Worm (Caenorhabditis elegans): ENCODE results near the gene aat-1.

Gene aat-1

ce11 chrIV:9601595-9601994, at the start of gene aat-1:
aat-1 (minus strand) TSS chrIV:9601695.
- TF ChIP-seq lin-32 (GFP tag; optimal IDR thresholded peaks at IDR 0.05) (no peak), sptf-1 (tag; optimal IDR thresholded peaks at IDR 0.05) (no peak)

ce11 chrIV:9651234-9651633, 49.7 kb upstream of the aat-1 start, which contains the start of gene chca-1:
chca-1 (plus strand) TSS chrIV:9651394.
- no peak for TF ChIP-seq zip-8 (tag; optimal IDR thresholded peaks at IDR 0.05)
- no peak for TF ChIP-seq lsy-2 (tag; optimal IDR thresholded peaks at IDR 0.05)
- no peak for TF ChIP-seq mls-2 (tag; optimal IDR thresholded peaks at IDR 0.05)
- no peak for TF ChIP-seq snpc-4 (tag; optimal IDR thresholded peaks at IDR 0.05)
- no peak for TF ChIP-seq cnd-1 (tag; optimal IDR thresholded peaks at IDR 0.05)
- no peak for TF ChIP-seq mep-1 (tag; optimal IDR thresholded peaks at IDR 0.05)
- TF ChIP-seq tbx-8 (GFP tag; optimal IDR thresholded peaks at IDR 0.05): no peak
- TF ChIP-seq sem-2 (GFP tag; optimal IDR thresholded peaks at IDR 0.05): no peak
- no peak for TF ChIP-seq hlh-1 (tag; optimal IDR thresholded peaks at IDR 0.05)
- no peak for TF ChIP-seq elt-1 (tag; optimal IDR thresholded peaks at IDR 0.05; ENCODE audit: borderline replicate concordance, insufficient read depth)
- no peak for TF ChIP-seq ceh-43 (GFP tag; optimal IDR thresholded peaks at IDR 0.05)
- TF ChIP-seq ceh-39 (tag; optimal IDR thresholded peaks at IDR 0.05): no peak
- TF ChIP-seq nhr-237 (tag; optimal IDR thresholded peaks at IDR 0.05): no peak
- TF ChIP-seq ham-2 (GFP tag; optimal IDR thresholded peaks at IDR 0.05): no peak
- TF ChIP-seq sptf-1 (tag; optimal IDR thresholded peaks at IDR 0.05): no peak
- TF ChIP-seq lin-32 (GFP tag; optimal IDR thresholded peaks at IDR 0.05): no peak

ce11 chrIV:9648682-9649081, 47.2 kb upstream of the aat-1 start, which contains the start of gene srm-3:
srm-3 (plus strand) TSS chrIV:9648982.
- TF ChIP-seq lin-13 (tag; optimal IDR thresholded peaks at IDR 0.05): no peak
- no peak for TF ChIP-seq tbx-8 (GFP tag; optimal IDR thresholded peaks at IDR 0.05)

- TF ChIP-seq drap-1 (GFP tag; optimal IDR thresholded peaks at IDR 0.05) (no peak), M03D4.4 (tag; optimal IDR thresholded peaks at IDR 0.05) (no peak), lin-32 (GFP tag; optimal IDR thresholded peaks at IDR 0.05) (no peak), hlh-1 (tag; optimal IDR thresholded peaks at IDR 0.05) (no peak), ham-2 (GFP tag; optimal IDR thresholded peaks at IDR 0.05) (no peak), lsy-2 (tag; optimal IDR thresholded peaks at IDR 0.05) (no peak), cnd-1 (tag; optimal IDR thresholded peaks at IDR 0.05) (no peak), ceh-43 (GFP tag; optimal IDR thresholded peaks at IDR 0.05) (no peak), nhr-76 (tag; optimal IDR thresholded peaks at IDR 0.05) (no peak)
Observed at ce11 chrIV:9647789-9648361, 46.4 kb upstream of the aat-1 start, which contains the start of gene amph-1. amph-1 (minus strand) TSS chrIV:9647873.

- no peak for TF ChIP-seq hlh-1 (tag; optimal IDR thresholded peaks at IDR 0.05)
- TF ChIP-seq tbx-8 (GFP tag; optimal IDR thresholded peaks at IDR 0.05): no peak
- no peak for TF ChIP-seq drap-1 (GFP tag; optimal IDR thresholded peaks at IDR 0.05)
- TF ChIP-seq pha-4 (tag; optimal IDR thresholded peaks at IDR 0.05): no peak
- no peak for TF ChIP-seq ham-2 (GFP tag; optimal IDR thresholded peaks at IDR 0.05)
- TF ChIP-seq nhr-2 (tag; optimal IDR thresholded peaks at IDR 0.05): no peak
- no peak for TF ChIP-seq nhr-28 (tag; optimal IDR thresholded peaks at IDR 0.05)
- TF ChIP-seq bed-3 (GFP tag; optimal IDR thresholded peaks at IDR 0.05): no peak
- no peak for TF ChIP-seq unc-120 (tag; optimal IDR thresholded peaks at IDR 0.05; ENCODE audit: poor library complexity, severe bottlenecking)
- no peak for TF ChIP-seq ceh-39 (tag; optimal IDR thresholded peaks at IDR 0.05)
- no peak for TF ChIP-seq ces-1 (GFP tag; optimal IDR thresholded peaks at IDR 0.05)
Observed at ce11 chrIV:9643188-9643587, 41.7 kb upstream of the aat-1 start, which contains the start of gene degl-2. degl-2 (plus strand) TSS chrIV:9643488.

- TF ChIP-seq zip-8 (tag; optimal IDR thresholded peaks at IDR 0.05) (no peak), ces-1 (GFP tag; optimal IDR thresholded peaks at IDR 0.05) (peak; percentile 26), mls-2 (tag; optimal IDR thresholded peaks at IDR 0.05) (no peak), ham-2 (GFP tag; optimal IDR thresholded peaks at IDR 0.05) (peak; percentile 26)
Observed at ce11 chrIV:9641925-9642324, 40.4 kb upstream of the aat-1 start, which contains the start of gene del-2. del-2 (minus strand) TSS chrIV:9642025.

- TF ChIP-seq elt-3 (tag; optimal IDR thresholded peaks at IDR 0.05): no peak
- TF ChIP-seq ztf-11 (tag; optimal IDR thresholded peaks at IDR 0.05): no peak
- no peak for TF ChIP-seq lin-13 (tag; optimal IDR thresholded peaks at IDR 0.05)
- TF ChIP-seq flh-1 (GFP tag; optimal IDR thresholded peaks at IDR 0.05): no peak
- no peak for TF ChIP-seq unc-62 (GFP tag; optimal IDR thresholded peaks at IDR 0.05)
- TF ChIP-seq sptf-1 (tag; optimal IDR thresholded peaks at IDR 0.05): no peak
- TF ChIP-seq ceh-39 (tag; optimal IDR thresholded peaks at IDR 0.05): no peak
- no peak for TF ChIP-seq M03D4.4 (tag; optimal IDR thresholded peaks at IDR 0.05)
- no peak for TF ChIP-seq bed-3 (GFP tag; optimal IDR thresholded peaks at IDR 0.05)
- no peak for TF ChIP-seq elt-1 (tag; optimal IDR thresholded peaks at IDR 0.05; ENCODE audit: borderline replicate concordance, insufficient read depth)
- TF ChIP-seq ceh-83 (GFP tag; optimal IDR thresholded peaks at IDR 0.05): no peak
Observed at ce11 chrIV:9634848-9635247, 33.4 kb upstream of the aat-1 start, which contains the start of gene mca-1. mca-1 (minus strand) TSS chrIV:9634948.
